Worm (Caenorhabditis elegans) whole organism, L2 larva: ENCODE data around the gene catp-8.

Source experiments
- C34F6.9 ChIP-seq: fragments of 150-350 bp; optimal IDR thresholded peaks from 2 replicates; lab custom pipeline; 2014; ENCODE audit warnings: missing biosample characterization, missing genetic modification characterization
- F13H6.1 ChIP-seq: sonication (generic microtip); optimal IDR thresholded peaks from 2 replicates; lab custom pipeline; 2016; ENCODE audit warnings: missing genetic modification characterization, missing compliant biosample characterization
- dmd-4 ChIP-seq: sonication (generic microtip); optimal IDR thresholded peaks from 2 replicates; lab custom pipeline; 2017; ENCODE audit warnings: missing biosample characterization, missing genetic modification characterization
- elt-3 ChIP-seq: sonication (generic microtip); optimal IDR thresholded peaks from 2 replicates; lab custom pipeline; 2017; ENCODE audit warnings: missing biosample characterization, missing genetic modification characterization
- lin-13 ChIP-seq: fragments of 150-350 bp; optimal IDR thresholded peaks from 2 replicates; lab custom pipeline; 2014; ENCODE audit warnings: missing biosample characterization, missing genetic modification reagents, missing genetic modification characterization
- nhr-11 ChIP-seq: fragments of 150-350 bp; optimal IDR thresholded peaks from 2 replicates; lab custom pipeline; 2014; ENCODE audit warnings: missing biosample characterization, missing genetic modification characterization
- nhr-25 ChIP-seq: fragments of 150-350 bp; sonication (generic microtip); optimal IDR thresholded peaks from 3 replicates; lab custom pipeline; 2014; ENCODE audit warnings: missing biosample characterization, missing genetic modification characterization
- nhr-77 ChIP-seq: fragments of 150-350 bp; optimal IDR thresholded peaks from 2 replicates; lab custom pipeline; 2014; ENCODE audit warnings: missing biosample characterization, missing genetic modification characterization
- skn-1 ChIP-seq: sonication (generic microtip); optimal IDR thresholded peaks from 2 replicates; lab custom pipeline; 2017; ENCODE audit warnings: missing biosample characterization, missing genetic modification characterization
- unc-39 ChIP-seq: fragments of 150-350 bp; optimal IDR thresholded peaks from 2 replicates; lab custom pipeline; 2014; ENCODE audit warnings: missing biosample characterization, missing genetic modification characterization
- unc-62 ChIP-seq: fragments of 150-350 bp; optimal IDR thresholded peaks from 2 replicates; lab custom pipeline; 2014; ENCODE audit warnings: missing biosample characterization, missing genetic modification reagents, missing genetic modification characterization
- zag-1 ChIP-seq: fragments of 150-350 bp; optimal IDR thresholded peaks from 2 replicates; lab custom pipeline; 2014; ENCODE audit warnings: missing biosample characterization, missing genetic modification characterization

- no peak for TF ChIP-seq lin-13
- TF ChIP-seq nhr-77 (tag; lab: Kevin White, UChicago) = no peak
- TF ChIP-seq F13H6.1 (tag; lab: Kevin White, UChicago) = no peak
- no peak for TF ChIP-seq skn-1
- TF ChIP-seq nhr-25 (tag; lab: Kevin White, UChicago) = no peak
- TF ChIP-seq unc-62 (GFP tag; lab: Kevin White, UChicago) = no peak
- no peak for TF ChIP-seq elt-3 (tag; lab: Kevin White, UChicago)
- TF ChIP-seq dmd-4 (tag; lab: Kevin White, UChicago) = no peak
- no peak for TF ChIP-seq nhr-11 (tag; lab: Kevin White, UChicago)
- TF ChIP-seq zag-1 = no peak
- no peak for TF ChIP-seq unc-39
- no peak for TF ChIP-seq C34F6.9 (tag; lab: Kevin White, UChicago)
Observed at ce11 chrIV:11459684-11460083, 19.4 kb downstream of the catp-8 start, which contains the start of gene npr-3.
